Fruit fly (Drosophila melanogaster) whole organism, embryonic: ENCODE results near the gene H.
A peak's percentile ranks its signal among the peaks of the same experiment; 100 is the strongest.

Experiments used
- CG10267 ChIP-seq: fragments of 200-800 bp; sonication (Bioruptor generic); optimal IDR thresholded peaks from 2 replicates; lab custom pipeline; 2018; ENCODE audit warnings: missing biosample characterization, mild to moderate bottlenecking, missing genetic modification characterization, moderate library complexity
- CG10979 ChIP-seq: fragments of 200-800 bp; sonication (Bioruptor generic); optimal IDR thresholded peaks from 2 replicates; lab custom pipeline; 2018; ENCODE audit warnings: missing biosample characterization, mild to moderate bottlenecking, missing genetic modification characterization, moderate library complexity
- CG11504 ChIP-seq: fragments of 200-800 bp; sonication (Bioruptor generic); optimal IDR thresholded peaks from 3 replicates; lab custom pipeline; 2019; ENCODE audit warnings: missing biosample characterization, mild to moderate bottlenecking, missing genetic modification characterization, moderate library complexity
- CG12219 ChIP-seq: fragments of 200-800 bp; sonication (Bioruptor generic); optimal IDR thresholded peaks from 3 replicates; lab custom pipeline; 2018; ENCODE audit warnings: missing biosample characterization, mild to moderate bottlenecking, missing genetic modification characterization
- CG13296 ChIP-seq: fragments of 200-800 bp; sonication (Bioruptor generic); optimal IDR thresholded peaks from 3 replicates; lab custom pipeline; 2018; ENCODE audit warnings: missing biosample characterization, mild to moderate bottlenecking, missing genetic modification characterization
- CG15479 ChIP-seq: fragments of 200-800 bp; sonication (Bioruptor generic); optimal IDR thresholded peaks from 3 replicates; lab custom pipeline; 2019; ENCODE audit warnings: missing biosample characterization, mild to moderate bottlenecking, missing genetic modification characterization, moderate library complexity
- CG17359 ChIP-seq: fragments of 200-800 bp; sonication (Bioruptor generic); optimal IDR thresholded peaks from 3 replicates; lab custom pipeline; 2018; ENCODE audit warnings: missing biosample characterization, mild to moderate bottlenecking, missing genetic modification characterization, moderate library complexity
- CG18476 ChIP-seq: fragments of 200-800 bp; sonication (Bioruptor generic); optimal IDR thresholded peaks from 2 replicates; lab custom pipeline; 2016; ENCODE audit warnings: missing biosample characterization, mild to moderate bottlenecking, missing genetic modification characterization
- CG18599 ChIP-seq: fragments of 200-800 bp; sonication (Bioruptor generic); optimal IDR thresholded peaks from 3 replicates; lab custom pipeline; 2017; ENCODE audit warnings: missing biosample characterization, missing genetic modification characterization, mild to moderate bottlenecking, moderate library complexity, missing genetic modification reagents
- CG3163 ChIP-seq: fragments of 200-800 bp; sonication (Bioruptor generic); optimal IDR thresholded peaks from 3 replicates; lab custom pipeline; 2016; ENCODE audit warnings: missing biosample characterization, missing genetic modification characterization
- CG42726 ChIP-seq: fragments of 200-800 bp; sonication (Bioruptor generic); IDR thresholded peaks from 2 replicates; pipeline ENCODE4 v1.3.6; 2022; ENCODE audit warnings: missing biosample characterization, missing genetic modification characterization; ENCODE audit not compliant: partially characterized antibody
- CG4617 ChIP-seq: fragments of 200-800 bp; sonication (Bioruptor generic); optimal IDR thresholded peaks from 3 replicates; lab custom pipeline; 2016; ENCODE audit warnings: missing biosample characterization, missing genetic modification characterization, borderline replicate concordance
- CG4730 ChIP-seq: fragments of 200-800 bp; sonication (Bioruptor generic); IDR thresholded peaks from 2 replicates; pipeline ENCODE4 v1.3.6; 2022; ENCODE audit warnings: missing biosample characterization, missing genetic modification characterization
- CG6254 ChIP-seq: fragments of 200-800 bp; sonication (Bioruptor generic); optimal IDR thresholded peaks from 3 replicates; lab custom pipeline; 2017; ENCODE audit warnings: mild to moderate bottlenecking, missing biosample characterization, missing genetic modification reagents, missing genetic modification characterization
- CG7556 ChIP-seq: fragments of 200-800 bp; sonication (Bioruptor generic); optimal IDR thresholded peaks from 2 replicates; lab custom pipeline; 2017; ENCODE audit warnings: missing biosample characterization, mild to moderate bottlenecking, missing genetic modification characterization
- CG8281 ChIP-seq: fragments of 200-800 bp; sonication (Bioruptor generic); optimal IDR thresholded peaks from 2 replicates; lab custom pipeline; 2018; ENCODE audit warnings: missing biosample characterization, mild to moderate bottlenecking, missing genetic modification characterization, moderate library complexity
- Chrac-16 ChIP-seq: fragments of 200-800 bp; sonication (Bioruptor generic); optimal IDR thresholded peaks from 3 replicates; lab custom pipeline; 2016; ENCODE audit warnings: missing biosample characterization, missing genetic modification characterization
- CoRest ChIP-seq: fragments of 200-800 bp; sonication (Bioruptor generic); optimal IDR thresholded peaks from 3 replicates; lab custom pipeline; 2018; ENCODE audit warnings: missing biosample characterization, mild to moderate bottlenecking, missing genetic modification characterization, moderate library complexity
- D ChIP-seq, 2 experiments: fragments of 200-800 bp in 1 of 2; fragments of >200 bp in 1 of 2; sonication (Bioruptor generic) in 1 of 2; optimal IDR thresholded peaks; 2 replicates in 1 of 2; 3 replicates in 1 of 2; lab custom pipeline; 2017; ENCODE audit warnings: mild to moderate bottlenecking in 1 of 2, missing biosample characterization in 1 of 2, missing genetic modification characterization in 1 of 2, missing genetic modification reagents in 1 of 2
- Dbx ChIP-seq: fragments of 200-800 bp; sonication (Bioruptor generic); IDR thresholded peaks from 3 replicates; pipeline ENCODE4 v1.3.6; 2022; ENCODE audit warnings: missing biosample characterization, missing genetic modification characterization
- GATAe ChIP-seq: fragments of 200-800 bp; sonication (Bioruptor generic); conservative IDR thresholded peaks from 2 replicates; pipeline ENCODE4 v1.3.6; 2022; ENCODE audit warnings: missing biosample characterization, missing genetic modification characterization
- HHEX ChIP-seq: fragments of 200-800 bp; sonication (Bioruptor generic); optimal IDR thresholded peaks from 3 replicates; lab custom pipeline; 2017; ENCODE audit warnings: missing biosample characterization, mild to moderate bottlenecking, missing genetic modification characterization, missing genetic modification reagents
- HLH4C ChIP-seq: fragments of 200-800 bp; sonication (Bioruptor generic); IDR thresholded peaks from 3 replicates; pipeline ENCODE4 v1.3.6; 2022; ENCODE audit warnings: missing biosample characterization, missing genetic modification characterization; ENCODE audit not compliant: partially characterized antibody
- HmgZ ChIP-seq: fragments of 200-800 bp; sonication (Bioruptor generic); optimal IDR thresholded peaks from 2 replicates; lab custom pipeline; 2018; ENCODE audit warnings: missing biosample characterization, mild to moderate bottlenecking, missing genetic modification characterization
- Meics ChIP-seq: fragments of 200-800 bp; sonication (Bioruptor generic); optimal IDR thresholded peaks from 2 replicates; lab custom pipeline; 2017; ENCODE audit warnings: missing biosample characterization, mild to moderate bottlenecking, missing genetic modification characterization
- Pdp1 ChIP-seq, 2 experiments: fragments of 200-800 bp; sonication (Bioruptor generic); optimal IDR thresholded peaks; 3 replicates each; lab custom pipeline; 2016; ENCODE audit warnings: missing biosample characterization in 2 of 2, missing genetic modification characterization in 2 of 2, mild to moderate bottlenecking in 1 of 2, moderate library complexity in 1 of 2
- ara ChIP-seq: fragments of 200-800 bp; sonication (Bioruptor generic); IDR thresholded peaks from 2 replicates; pipeline ENCODE4 v1.3.6; 2022; ENCODE audit warnings: missing biosample characterization, missing genetic modification characterization
- bigmax ChIP-seq: fragments of 200-800 bp; sonication (Bioruptor generic); optimal IDR thresholded peaks from 2 replicates; lab custom pipeline; 2018; ENCODE audit warnings: missing biosample characterization, mild to moderate bottlenecking, missing genetic modification characterization
- crol ChIP-seq: fragments of 200-800 bp; sonication (Bioruptor generic); IDR thresholded peaks from 2 replicates; pipeline ENCODE4 v1.3.6; 2022; ENCODE audit warnings: missing biosample characterization, missing genetic modification characterization
- fru ChIP-seq: fragments of >200 bp; optimal IDR thresholded peaks from 2 replicates; lab custom pipeline; 2017
- gcm ChIP-seq: fragments of 200-800 bp; sonication (Bioruptor generic); optimal IDR thresholded peaks from 2 replicates; lab custom pipeline; 2019; ENCODE audit warnings: missing biosample characterization, mild to moderate bottlenecking, missing genetic modification characterization, moderate library complexity
- gfzf ChIP-seq: fragments of 200-800 bp; sonication (Bioruptor generic); optimal IDR thresholded peaks from 2 replicates; lab custom pipeline; 2016; ENCODE audit warnings: missing biosample characterization, mild to moderate bottlenecking, missing genetic modification characterization, moderate library complexity
- grau ChIP-seq: fragments of 200-800 bp; optimal IDR thresholded peaks from 3 replicates; lab custom pipeline; 2019; ENCODE audit warnings: missing biosample characterization, mild to moderate bottlenecking, missing genetic modification characterization, moderate library complexity
- hb ChIP-seq: fragments of 200-800 bp; sonication (Bioruptor generic); IDR thresholded peaks from 3 replicates; pipeline ENCODE4 v1.3.6; 2022; ENCODE audit warnings: missing biosample characterization, missing genetic modification characterization; ENCODE audit not compliant: partially characterized antibody
- jing ChIP-seq: fragments of 200-800 bp; sonication (Bioruptor generic); optimal IDR thresholded peaks from 2 replicates; lab custom pipeline; 2018; ENCODE audit warnings: missing biosample characterization, mild to moderate bottlenecking, missing genetic modification characterization
- luna ChIP-seq: fragments of 200-800 bp; sonication (Bioruptor generic); optimal IDR thresholded peaks from 2 replicates; lab custom pipeline; 2016; ENCODE audit warnings: missing biosample characterization, missing genetic modification characterization
- oc ChIP-seq: fragments of 200-800 bp; sonication (Bioruptor generic); optimal IDR thresholded peaks from 2 replicates; lab custom pipeline; 2018; ENCODE audit warnings: missing biosample characterization, mild to moderate bottlenecking, missing genetic modification characterization, moderate library complexity
- pita ChIP-seq: fragments of 200-800 bp; sonication (Bioruptor generic); optimal IDR thresholded peaks from 2 replicates; lab custom pipeline; 2017; ENCODE audit warnings: missing biosample characterization, mild to moderate bottlenecking, missing genetic modification characterization
- repo ChIP-seq: fragments of 200-800 bp; sonication (Bioruptor generic); optimal IDR thresholded peaks from 2 replicates; lab custom pipeline; 2016; ENCODE audit warnings: missing biosample characterization, missing genetic modification characterization
- sna ChIP-seq: fragments of 200-800 bp; sonication (Bioruptor generic); IDR thresholded peaks from 2 replicates; pipeline ENCODE4 v1.3.6; 2022; ENCODE audit warnings: missing biosample characterization, missing genetic modification characterization; ENCODE audit not compliant: partially characterized antibody
- tin ChIP-seq: fragments of 200-800 bp; sonication (Bioruptor generic); optimal IDR thresholded peaks from 3 replicates; lab custom pipeline; 2016; ENCODE audit warnings: missing biosample characterization, missing genetic modification characterization
- trem ChIP-seq: fragments of 200-800 bp; optimal IDR thresholded peaks from 3 replicates; lab custom pipeline; 2019; ENCODE audit warnings: missing biosample characterization, mild to moderate bottlenecking, missing genetic modification characterization, moderate library complexity
- vvl ChIP-seq: fragments of 200-800 bp; sonication (Bioruptor generic); IDR thresholded peaks from 2 replicates; pipeline ENCODE4 v1.3.6; 2022; ENCODE audit warnings: missing biosample characterization, missing genetic modification characterization
- zen2 ChIP-seq: fragments of 200-800 bp; sonication (Bioruptor generic); IDR thresholded peaks from 3 replicates; pipeline ENCODE4 v1.3.6; 2022; ENCODE audit warnings: missing biosample characterization, missing genetic modification characterization; ENCODE audit not compliant: partially characterized antibody
- zf30C ChIP-seq: fragments of 200-800 bp; sonication (Bioruptor generic); optimal IDR thresholded peaks from 3 replicates; lab custom pipeline; 2018; ENCODE audit warnings: missing biosample characterization, mild to moderate bottlenecking, missing genetic modification characterization
- zfh2 ChIP-seq: fragments of 200-800 bp; sonication (Bioruptor generic); optimal IDR thresholded peaks from 2 replicates; lab custom pipeline; 2016; ENCODE audit warnings: missing biosample characterization, missing genetic modification characterization

The H gene

DNA sequence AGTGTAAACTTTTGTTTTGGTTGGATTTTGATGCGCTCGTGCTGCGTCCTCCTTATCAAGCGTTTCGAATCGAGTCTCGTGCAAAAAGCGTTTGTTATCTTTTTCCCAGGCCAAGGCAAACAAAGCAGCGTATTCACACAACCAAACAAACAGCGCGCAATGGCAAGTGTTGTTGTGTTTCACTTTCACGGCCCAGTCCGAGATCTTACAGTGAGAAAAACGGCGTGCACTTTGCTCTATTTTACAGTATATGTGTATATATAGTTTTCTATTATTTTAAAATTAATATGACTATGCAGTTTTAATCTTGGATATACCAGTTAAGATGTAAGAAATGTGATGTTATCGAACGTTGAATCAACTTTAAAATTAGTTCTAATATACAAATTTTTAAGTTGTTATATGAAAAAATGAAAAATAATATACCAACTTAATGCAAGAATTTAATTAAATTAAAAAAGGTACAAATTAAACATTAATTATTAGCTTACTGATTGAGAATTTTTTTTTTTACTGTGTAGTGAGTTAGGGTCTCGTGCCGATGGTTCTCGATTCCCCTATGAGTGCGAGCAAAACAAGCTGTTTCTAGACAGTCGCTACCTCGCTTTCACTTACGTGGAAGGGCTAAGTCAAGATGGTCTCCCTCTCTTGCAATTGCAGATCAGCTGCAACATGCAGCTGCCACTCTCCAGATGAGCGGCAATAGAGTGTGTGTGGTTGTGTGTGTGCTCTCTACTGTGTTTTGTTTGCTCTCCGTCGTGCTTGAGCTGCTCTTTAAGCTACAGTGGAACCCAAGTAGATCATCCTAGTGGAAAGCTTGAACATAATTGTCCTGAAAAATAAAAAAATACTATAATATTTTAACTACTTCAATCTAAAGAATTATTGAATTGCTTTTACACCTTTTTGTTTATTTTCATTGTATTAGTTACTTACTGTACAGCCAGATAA lies 27.3 kb upstream of the H start (continued):
- TF ChIP-seq CG11504 (tag; lab: Kevin White, UChicago) (peak; percentile 95), vvl (GFP tag; lab: Robert Waterston, UW) (peak; percentile 86), repo (GFP tag; lab: Kevin White, UChicago) (no peak), grau (peak; percentile 93), Meics (peak; percentile 87), ara (GFP tag; lab: Robert Waterston, UW) (peak; percentile 55), HHEX (peak; percentile 80), crol (no peak), CG12219 (GFP tag; lab: Kevin White, UChicago) (peak; percentile 41), CG18599 (GFP tag; lab: Kevin White, UChicago) (peak; percentile 85), GATAe (GFP tag; lab: Robert Waterston, UW) (no peak; the same call in 1 of the 2 replicates), Pdp1 (GFP tag; optimal IDR thresholded peaks at IDR 0.05; lab: Kevin White, UChicago) (peak in 1 of 2 experiments; percentile 13), CG13296 (GFP tag; lab: Kevin White, UChicago) (peak; percentile 83), zen2 (GFP tag; lab: Robert Waterston, UW) (no peak), CoRest (tag; lab: Kevin White, UChicago) (peak; percentile 95), CG17359 (tag; lab: Kevin White, UChicago) (peak; percentile 95), Dbx (GFP tag; lab: Robert Waterston, UW) (peak; percentile 65), CG3163 (GFP tag; lab: Kevin White, UChicago) (no peak), oc (tag; lab: Kevin White, UChicago) (peak; percentile 84), gcm (peak; percentile 96), bigmax (no peak), CG4617 (GFP tag; lab: Kevin White, UChicago) (peak; percentile 43), HmgZ (tag; lab: Kevin White, UChicago) (peak; percentile 50), CG7556 (peak; percentile 95), CG6254 (GFP tag; lab: Kevin White, UChicago) (peak; percentile 87), jing (GFP tag; lab: Kevin White, UChicago) (peak; percentile 11), gfzf (GFP tag; lab: Kevin White, UChicago) (no peak), CG42726 (GFP tag; lab: Robert Waterston, UW) (no peak), D (optimal IDR thresholded peaks at IDR 0.05; lab: Kevin White, UChicago) (no peak), D (GFP tag; optimal IDR thresholded peaks at IDR 0.05; lab: Kevin White, UChicago) (peak; percentile 95), CG18476 (GFP tag; lab: Kevin White, UChicago) (peak; percentile 81), zf30C (GFP tag; lab: Kevin White, UChicago) (peak; percentile 93), sna (GFP tag; lab: Robert Waterston, UW) (no peak), CG10267 (peak; percentile 94), zfh2 (GFP tag; lab: Kevin White, UChicago) (no peak), CG10979 (peak; percentile 98), trem (tag; lab: Kevin White, UChicago) (peak; percentile 90), hb (GFP tag; lab: Robert Waterston, UW) (no peak), CG15479 (GFP tag; lab: Kevin White, UChicago) (peak; percentile 87), CG8281 (peak; percentile 78), fru (lab: Kevin White, UChicago) (no peak), Chrac-16 (peak; percentile 68), pita (GFP tag; lab: Kevin White, UChicago) (no peak), tin (GFP tag; lab: Kevin White, UChicago) (peak; percentile 85), luna (GFP tag; lab: Kevin White, UChicago) (no peak), HLH4C (GFP tag; lab: Robert Waterston, UW) (no peak), CG4730 (peak; percentile 52)
